Worm (Caenorhabditis elegans) whole organism, L4 larva: Measurements from ENCODE around the gene R08D7.5.

Experiments
- ZK546.5 ChIP-seq, 2 experiments: sonication (generic microtip); optimal IDR thresholded peaks; 2 replicates each; lab custom pipeline; 2017; ENCODE audit warnings: missing biosample characterization in 2 of 2, missing genetic modification characterization in 2 of 2
- egl-27 ChIP-seq: sonication (generic microtip); optimal IDR thresholded peaks from 3 replicates; lab custom pipeline; 2017; ENCODE audit warnings: missing biosample characterization, missing genetic modification reagents, missing genetic modification characterization
- mep-1 ChIP-seq: fragments of 150-350 bp; sonication (generic microtip); optimal IDR thresholded peaks from 3 replicates; lab custom pipeline; 2014; ENCODE audit warnings: missing biosample characterization, missing genetic modification characterization
- snpc-4 ChIP-seq: fragments of 150-350 bp; optimal IDR thresholded peaks from 2 replicates; lab custom pipeline; 2014; ENCODE audit warnings: missing biosample characterization, missing genetic modification characterization

ce11 chrIII:9007183-9007582 is 33.3 kb downstream of the R08D7.5 start:
- TF ChIP-seq ZK546.5 (tag; optimal IDR thresholded peaks at IDR 0.05; lab: Kevin White, UChicago) (no peak), egl-27 (tag; lab: Kevin White, UChicago) (no peak), snpc-4 (tag; lab: Kevin White, UChicago) (no peak), mep-1 (tag; lab: Kevin White, UChicago) (peak; percentile 20)
